Worm (Caenorhabditis elegans) whole organism, L3 larva: ENCODE data around the gene fbxb-103.

Source experiments
- ZK546.5 ChIP-seq: sonication (generic microtip); optimal IDR thresholded peaks from 2 replicates; lab custom pipeline; 2017; ENCODE audit warnings: missing biosample characterization, missing genetic modification characterization
- ama-1 ChIP-seq: fragments of 150-350 bp; optimal IDR thresholded peaks from 2 replicates; lab custom pipeline; 2018
- ceh-28 ChIP-seq: fragments of 150-350 bp; optimal IDR thresholded peaks from 2 replicates; lab custom pipeline; 2014; ENCODE audit warnings: missing biosample characterization, missing genetic modification reagents, missing genetic modification characterization
- daf-12 ChIP-seq: fragments of 150-350 bp; optimal IDR thresholded peaks from 2 replicates; lab custom pipeline; 2014; ENCODE audit warnings: missing biosample characterization, missing genetic modification reagents, missing genetic modification characterization
- egl-27 ChIP-seq: sonication (generic microtip); optimal IDR thresholded peaks from 4 replicates; lab custom pipeline; 2017; ENCODE audit warnings: missing biosample characterization, missing genetic modification reagents, missing genetic modification characterization
- elt-1 ChIP-seq: fragments of 150-350 bp; optimal IDR thresholded peaks from 2 replicates; lab custom pipeline; 2014; ENCODE audit warnings: missing biosample characterization, missing genetic modification characterization
- elt-2 ChIP-seq: sonication (generic microtip); optimal IDR thresholded peaks from 2 replicates; lab custom pipeline; 2016; ENCODE audit warnings: missing genetic modification reagents, mild to moderate bottlenecking, missing genetic modification characterization, missing compliant biosample characterization
- elt-3 ChIP-seq, 3 experiments: fragments of 150-350 bp in 1 of 3; sonication (generic microtip) in 2 of 3; optimal IDR thresholded peaks; 2 replicates in 2 of 3; 4 replicates in 1 of 3; lab custom pipeline; 2014 to 2017; ENCODE audit warnings: missing biosample characterization in 3 of 3, missing genetic modification characterization in 3 of 3
- eor-1 ChIP-seq, 2 experiments: fragments of 150-350 bp; optimal IDR thresholded peaks; 2 replicates each; lab custom pipeline; 2014 to 2018; ENCODE audit warnings: missing biosample characterization in 2 of 2, missing genetic modification characterization in 2 of 2
- fkh-2 ChIP-seq: fragments of 150-350 bp; optimal IDR thresholded peaks from 2 replicates; lab custom pipeline; 2014; ENCODE audit warnings: missing biosample characterization, missing genetic modification reagents, missing genetic modification characterization
- jun-1 ChIP-seq: fragments of 150-350 bp; optimal IDR thresholded peaks from 2 replicates; lab custom pipeline; 2014; ENCODE audit warnings: missing biosample characterization, missing genetic modification reagents, missing genetic modification characterization
- lin-15B ChIP-seq: fragments of 150-350 bp; optimal IDR thresholded peaks from 2 replicates; lab custom pipeline; 2014; ENCODE audit warnings: missing biosample characterization, missing genetic modification characterization
- lsy-12 ChIP-seq: sonication (generic microtip); optimal IDR thresholded peaks from 2 replicates; lab custom pipeline; 2016; ENCODE audit warnings: mild to moderate bottlenecking, missing genetic modification characterization, missing compliant biosample characterization
- mml-1 ChIP-seq: fragments of 150-350 bp; sonication (generic microtip); optimal IDR thresholded peaks from 3 replicates; lab custom pipeline; 2014; ENCODE audit warnings: missing biosample characterization, missing genetic modification characterization
- nfya-1 ChIP-seq: sonication (generic microtip); optimal IDR thresholded peaks from 2 replicates; lab custom pipeline; 2017; ENCODE audit warnings: missing genetic modification characterization, mild to moderate bottlenecking, missing compliant biosample characterization, antibody characterized with exemption, moderate library complexity; ENCODE audit not compliant: insufficient read depth
- nhr-11 ChIP-seq: fragments of 150-350 bp; optimal IDR thresholded peaks from 2 replicates; lab custom pipeline; 2014; ENCODE audit warnings: missing biosample characterization, missing genetic modification characterization
- nhr-25 ChIP-seq: sonication (generic microtip); optimal IDR thresholded peaks from 2 replicates; lab custom pipeline; 2017; ENCODE audit warnings: missing biosample characterization, missing genetic modification characterization
- nhr-28 ChIP-seq: fragments of 150-350 bp; optimal IDR thresholded peaks from 2 replicates; lab custom pipeline; 2014; ENCODE audit warnings: missing biosample characterization, missing genetic modification characterization
- nhr-67 ChIP-seq: fragments of 150-350 bp; optimal IDR thresholded peaks from 2 replicates; lab custom pipeline; 2014; ENCODE audit warnings: missing biosample characterization, missing genetic modification characterization
- nhr-76 ChIP-seq: fragments of 150-350 bp; sonication (generic microtip); optimal IDR thresholded peaks from 5 replicates; lab custom pipeline; 2014; ENCODE audit warnings: missing biosample characterization, missing genetic modification characterization
- pha-4 ChIP-seq: fragments of 150-350 bp; optimal IDR thresholded peaks from 2 replicates; lab custom pipeline; 2014; ENCODE audit warnings: missing biosample characterization, missing genetic modification reagents, missing genetic modification characterization
- pqm-1 ChIP-seq: fragments of 150-350 bp; optimal IDR thresholded peaks from 2 replicates; lab custom pipeline; 2017; ENCODE audit warnings: missing biosample characterization, missing genetic modification characterization, inconsistent platforms
- skn-1 ChIP-seq: fragments of 150-350 bp; optimal IDR thresholded peaks from 2 replicates; lab custom pipeline; 2014; ENCODE audit warnings: missing biosample characterization, missing genetic modification characterization
- snpc-4 ChIP-seq: fragments of 150-350 bp; optimal IDR thresholded peaks from 2 replicates; lab custom pipeline; 2014; ENCODE audit warnings: missing biosample characterization, missing genetic modification characterization
- tbx-2 ChIP-seq: sonication (generic microtip); optimal IDR thresholded peaks from 2 replicates; lab custom pipeline; 2016; ENCODE audit warnings: mild to moderate bottlenecking, missing genetic modification characterization, missing compliant biosample characterization
- unc-39 ChIP-seq: sonication (generic microtip); optimal IDR thresholded peaks from 4 replicates; lab custom pipeline; 2017; ENCODE audit warnings: missing biosample characterization, missing genetic modification characterization
- zag-1 ChIP-seq: fragments of 150-350 bp; optimal IDR thresholded peaks from 2 replicates; lab custom pipeline; 2014; ENCODE audit warnings: missing biosample characterization, missing genetic modification characterization
- ztf-11 ChIP-seq: fragments of 150-350 bp; optimal IDR thresholded peaks from 2 replicates; lab custom pipeline; 2014; ENCODE audit warnings: missing biosample characterization, missing genetic modification characterization

The fbxb-103 gene

ce11 chrII:3908135-3908534 is 1.2 kb downstream of the fbxb-103 start:
- TF ChIP-seq nfya-1 (tag; lab: Kevin White, UChicago) (peak; percentile 64), ama-1 (lab: Kevin White, UChicago) (no peak), ZK546.5 (tag; lab: Kevin White, UChicago) (no peak), nhr-25 (no peak), daf-12 (tag; lab: Kevin White, UChicago) (no peak)

- TF ChIP-seq elt-1 (tag; lab: Kevin White, UChicago) (no peak), lin-15B (tag; lab: Kevin White, UChicago) (no peak), zag-1 (tag; lab: Kevin White, UChicago) (no peak), nhr-11 (no peak)
These were observed 2.4 kb downstream of the fbxb-103 start for ce11 chrII:3909301-3909700.

ce11 chrII:3910737-3911136 is 3.8 kb downstream of the fbxb-103 start, which contains the start of gene bcmo-2:
bcmo-2 (minus strand) TSS chrII:3910837.
- TF ChIP-seq lsy-12 (tag; lab: Kevin White, UChicago) (no peak), tbx-2 (tag; lab: Kevin White, UChicago) (no peak), skn-1 (tag; lab: Kevin White, UChicago) (no peak), zag-1 (tag; lab: Kevin White, UChicago) (no peak)

DNA sequence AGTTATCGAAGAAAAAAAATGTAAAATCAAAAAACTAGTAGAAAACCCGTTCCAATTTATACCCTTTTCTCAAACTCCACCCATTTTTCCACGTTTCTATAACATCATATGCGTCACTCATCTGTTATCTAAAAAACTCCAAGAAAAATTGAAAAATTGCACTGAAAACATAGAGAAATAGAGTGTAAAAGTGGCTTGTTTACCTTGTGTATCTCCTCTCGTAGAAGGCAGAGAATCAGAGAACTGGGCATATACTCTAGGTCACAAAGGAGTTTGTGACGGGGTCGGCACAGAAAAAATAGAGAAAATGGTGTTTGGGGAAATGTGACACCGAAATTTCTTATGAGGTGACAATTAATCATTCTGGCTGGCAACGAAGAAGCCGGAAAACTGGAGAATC is 4.3 kb downstream of the fbxb-103 start:
- TF ChIP-seq jun-1 (peak; percentile 29), elt-2 (tag; lab: Kevin White, UChicago) (peak; percentile 86), nhr-76 (tag; lab: Kevin White, UChicago) (no peak), snpc-4 (peak; percentile 43), pha-4 (tag; lab: Kevin White, UChicago) (peak; percentile 89), unc-39 (no peak), pqm-1 (peak; percentile 58), ceh-28 (tag; lab: Kevin White, UChicago) (peak; percentile 30)

ce11 chrII:3911716-3912115 is 4.8 kb downstream of the fbxb-103 start, which contains the start of gene F53C3.1:
F53C3.1 (plus strand) TSS chrII:3912016.
- TF ChIP-seq ZK546.5 (tag; lab: Kevin White, UChicago) (no peak), zag-1 (tag; lab: Kevin White, UChicago) (no peak), nhr-28 (tag; lab: Kevin White, UChicago) (no peak), fkh-2 (tag; lab: Kevin White, UChicago) (no peak), ceh-28 (tag; lab: Kevin White, UChicago) (no peak), egl-27 (no peak), ztf-11 (tag; lab: Kevin White, UChicago) (no peak), mml-1 (tag; lab: Kevin White, UChicago) (no peak)

- TF ChIP-seq nhr-67 (tag; lab: Kevin White, UChicago) (no peak), ceh-28 (tag; lab: Kevin White, UChicago) (peak; percentile 83)
These were observed 6.7 kb downstream of the fbxb-103 start for ce11 chrII:3913673-3914072.

ce11 chrII:3917985-3918633 is 11.2 kb downstream of the fbxb-103 start:
- TF ChIP-seq nfya-1 (tag; lab: Kevin White, UChicago) = peak; percentile 90
- TF ChIP-seq pha-4 (tag; lab: Kevin White, UChicago) = no peak

ce11 chrII:3920611-3921010 is 13.7 kb downstream of the fbxb-103 start:
- TF ChIP-seq nhr-76 (tag; lab: Kevin White, UChicago) (no peak), elt-3 (tag; optimal IDR thresholded peaks at IDR 0.05; lab: Kevin White, UChicago) (no peak), eor-1 (tag; optimal IDR thresholded peaks at IDR 0.05; lab: Kevin White, UChicago) (no peak), daf-12 (tag; lab: Kevin White, UChicago) (no peak)
